Worm (Caenorhabditis elegans) whole organism, young adult: Measurements from ENCODE around the gene arx-5.

Experiments
- Y53F4B.3 ChIP-seq: fragments of 200-800 bp; sonication (Bioruptor generic); IDR thresholded peaks from 2 replicates; pipeline ENCODE4 v1.3.6; 2022; ENCODE audit warnings: missing genetic modification reagents, missing genetic modification characterization, missing compliant biosample characterization
- cebp-2 ChIP-seq: fragments of 200-800 bp; sonication (Bioruptor generic); IDR thresholded peaks from 2 replicates; pipeline ENCODE4 v1.3.6; 2022; ENCODE audit warnings: missing genetic modification characterization, missing compliant biosample characterization
- ceh-100 ChIP-seq: fragments of 200-800 bp; sonication (Bioruptor generic); IDR thresholded peaks from 2 replicates; pipeline ENCODE4 v1.3.6; 2022; ENCODE audit warnings: missing genetic modification reagents, missing genetic modification characterization, missing compliant biosample characterization
- efl-1 ChIP-seq: fragments of 150-350 bp; optimal IDR thresholded peaks from 2 replicates; lab custom pipeline; 2014; ENCODE audit warnings: missing biosample characterization, missing genetic modification reagents, missing genetic modification characterization
- let-607 ChIP-seq, 2 experiments: fragments of 200-800 bp in 1 of 2; sonication (Bioruptor generic) in 1 of 2; sonication (generic microtip) in 1 of 2; optimal IDR thresholded peaks; 2 replicates each; lab custom pipeline; 2016 to 2018; ENCODE audit warnings: mild to moderate bottlenecking in 2 of 2, missing compliant biosample characterization in 2 of 2, missing genetic modification characterization in 2 of 2, moderate library complexity in 2 of 2, missing genotype in 1 of 2
- mes-4 ChIP-seq: sonication (generic microtip); optimal IDR thresholded peaks from 2 replicates; lab custom pipeline; 2016; ENCODE audit warnings: missing genotype, missing genetic modification characterization, missing compliant biosample characterization

- no peak for TF ChIP-seq mes-4 (tag; lab: Kevin White, UChicago)
- no peak for TF ChIP-seq ceh-100 (GFP tag; lab: Robert Waterston, UW)
- no peak for TF ChIP-seq Y53F4B.3 (GFP tag; lab: Robert Waterston, UW)
- no peak for TF ChIP-seq efl-1 (GFP tag; lab: Kevin White, UChicago)
- TF ChIP-seq let-607 (tag; optimal IDR thresholded peaks at IDR 0.05; lab: Kevin White, UChicago) = no peak
- no peak for TF ChIP-seq cebp-2 (GFP tag; lab: Robert Waterston, UW)
Observed at ce11 chrIII:12842858-12843257, 25.0 kb upstream of the arx-5 start.
